Fruit fly (Drosophila melanogaster) whole organism, embryonic: ENCODE results near the gene lectin-37Db.

ENCODE experiments used
- BtbVII ChIP-seq: fragments of 200-800 bp; sonication (Bioruptor generic); optimal IDR thresholded peaks from 3 replicates; lab custom pipeline; 2017; ENCODE audit warnings: missing biosample characterization, mild to moderate bottlenecking, missing genetic modification characterization
- CG12219 ChIP-seq: fragments of 200-800 bp; sonication (Bioruptor generic); optimal IDR thresholded peaks from 3 replicates; lab custom pipeline; 2018; ENCODE audit warnings: missing biosample characterization, mild to moderate bottlenecking, missing genetic modification characterization
- CG13424 ChIP-seq: fragments of 200-800 bp; sonication (Bioruptor generic); optimal IDR thresholded peaks from 2 replicates; lab custom pipeline; 2019; ENCODE audit warnings: missing biosample characterization, mild to moderate bottlenecking, missing genetic modification characterization, moderate library complexity
- CG13775 ChIP-seq: fragments of 200-800 bp; sonication (Bioruptor generic); optimal IDR thresholded peaks from 3 replicates; lab custom pipeline; 2017; ENCODE audit warnings: missing biosample characterization, mild to moderate bottlenecking, missing genetic modification characterization
- CG14860 ChIP-seq: fragments of 200-800 bp; sonication (Bioruptor generic); IDR thresholded peaks from 3 replicates; pipeline ENCODE4 v1.3.6; 2022; ENCODE audit warnings: missing biosample characterization, missing genetic modification characterization; ENCODE audit not compliant: partially characterized antibody
- CG1602 ChIP-seq: fragments of 200-800 bp; sonication (Bioruptor generic); optimal IDR thresholded peaks from 3 replicates; lab custom pipeline; 2016; ENCODE audit warnings: missing biosample characterization, missing genetic modification characterization
- CG17361 ChIP-seq: fragments of 200-800 bp; sonication (Bioruptor generic); IDR thresholded peaks from 3 replicates; pipeline ENCODE4 v1.3.6; 2022; ENCODE audit warnings: missing biosample characterization, missing genetic modification characterization
- CG18476 ChIP-seq: fragments of 200-800 bp; sonication (Bioruptor generic); optimal IDR thresholded peaks from 2 replicates; lab custom pipeline; 2016; ENCODE audit warnings: missing biosample characterization, mild to moderate bottlenecking, missing genetic modification characterization
- CG2875 ChIP-seq: fragments of 200-800 bp; sonication (Bioruptor generic); optimal IDR thresholded peaks from 2 replicates; lab custom pipeline; 2017; ENCODE audit warnings: missing biosample characterization, mild to moderate bottlenecking, missing genetic modification characterization, missing genetic modification reagents
- CG3847 ChIP-seq: fragments of 200-800 bp; sonication (Bioruptor generic); IDR thresholded peaks from 2 replicates; pipeline ENCODE4 v1.3.6; 2022; ENCODE audit warnings: missing biosample characterization, missing genetic modification characterization
- CG6689 ChIP-seq: fragments of 200-800 bp; sonication (Bioruptor generic); IDR thresholded peaks from 2 replicates; pipeline ENCODE4 v1.3.6; 2022; ENCODE audit warnings: missing biosample characterization, missing genetic modification characterization
- CG6791 ChIP-seq: fragments of 200-800 bp; sonication (Bioruptor generic); IDR thresholded peaks from 3 replicates; pipeline ENCODE4 v1.3.6; 2022; ENCODE audit warnings: missing biosample characterization, missing genetic modification characterization; ENCODE audit not compliant: partially characterized antibody
- CG6813 ChIP-seq: fragments of 200-800 bp; sonication (Bioruptor generic); optimal IDR thresholded peaks from 2 replicates; lab custom pipeline; 2017; ENCODE audit warnings: missing biosample characterization, missing genetic modification characterization, mild to moderate bottlenecking, moderate library complexity, missing genetic modification reagents
- CG8924 ChIP-seq: fragments of 200-800 bp; optimal IDR thresholded peaks from 3 replicates; lab custom pipeline; 2019; ENCODE audit warnings: missing biosample characterization, mild to moderate bottlenecking, missing genetic modification characterization, moderate library complexity
- CG9932 ChIP-seq: fragments of 200-800 bp; sonication (Bioruptor generic); IDR thresholded peaks from 2 replicates; pipeline ENCODE4 v1.3.6; 2022; ENCODE audit warnings: missing biosample characterization, missing genetic modification characterization
- Chrac-16 ChIP-seq: fragments of 200-800 bp; sonication (Bioruptor generic); optimal IDR thresholded peaks from 3 replicates; lab custom pipeline; 2016; ENCODE audit warnings: missing biosample characterization, missing genetic modification characterization
- Dref ChIP-seq: fragments of 200-800 bp; sonication (Bioruptor generic); IDR thresholded peaks from 2 replicates; pipeline ENCODE4 v1.3.6; 2022; ENCODE audit warnings: missing biosample characterization, missing genetic modification characterization
- Fer3 ChIP-seq: fragments of 200-800 bp; sonication (Bioruptor generic); optimal IDR thresholded peaks from 2 replicates; lab custom pipeline; 2018; ENCODE audit warnings: missing biosample characterization, mild to moderate bottlenecking, missing genetic modification characterization, moderate library complexity
- GATAe ChIP-seq: fragments of 200-800 bp; sonication (Bioruptor generic); conservative IDR thresholded peaks from 2 replicates; pipeline ENCODE4 v1.3.6; 2022; ENCODE audit warnings: missing biosample characterization, missing genetic modification characterization
- Hey ChIP-seq: fragments of 200-800 bp; sonication (Bioruptor generic); optimal IDR thresholded peaks from 3 replicates; lab custom pipeline; 2018; ENCODE audit warnings: missing biosample characterization, mild to moderate bottlenecking, missing genetic modification characterization
- HmgZ ChIP-seq: fragments of 200-800 bp; sonication (Bioruptor generic); optimal IDR thresholded peaks from 2 replicates; lab custom pipeline; 2018; ENCODE audit warnings: missing biosample characterization, mild to moderate bottlenecking, missing genetic modification characterization
- Nf-YC ChIP-seq: fragments of 200-800 bp; optimal IDR thresholded peaks from 3 replicates; lab custom pipeline; 2019; ENCODE audit warnings: missing biosample characterization, mild to moderate bottlenecking, missing genetic modification characterization, moderate library complexity
- Opbp ChIP-seq: fragments of 200-800 bp; sonication (Bioruptor generic); IDR thresholded peaks from 3 replicates; pipeline ENCODE4 v1.3.6; 2022; ENCODE audit warnings: missing biosample characterization, missing genetic modification characterization; ENCODE audit not compliant: partially characterized antibody
- Optix ChIP-seq: fragments of 200-800 bp; sonication (Bioruptor generic); IDR thresholded peaks from 3 replicates; pipeline ENCODE4 v1.3.6; 2022; ENCODE audit warnings: missing biosample characterization, missing genetic modification characterization
- Poxn ChIP-seq: fragments of 200-800 bp; sonication (Bioruptor generic); IDR thresholded peaks from 2 replicates; pipeline ENCODE4 v1.3.6; 2022; ENCODE audit warnings: missing biosample characterization, missing genetic modification characterization
- Side ChIP-seq: fragments of 200-800 bp; sonication (Bioruptor generic); optimal IDR thresholded peaks from 2 replicates; lab custom pipeline; 2016; ENCODE audit warnings: missing biosample characterization, missing genetic modification characterization
- Sry-δ ChIP-seq: fragments of 200-800 bp; sonication (Bioruptor generic); optimal IDR thresholded peaks from 2 replicates; lab custom pipeline; 2016; ENCODE audit warnings: missing biosample characterization, missing genetic modification characterization
- Ssrp ChIP-seq: fragments of 200-800 bp; sonication (Bioruptor generic); optimal IDR thresholded peaks from 2 replicates; lab custom pipeline; 2018; ENCODE audit warnings: missing biosample characterization, mild to moderate bottlenecking, missing genetic modification characterization, moderate library complexity
- ap ChIP-seq: fragments of 200-800 bp; sonication (Bioruptor generic); IDR thresholded peaks from 2 replicates; pipeline ENCODE4 v1.3.6; 2022; ENCODE audit warnings: missing biosample characterization, missing genetic modification characterization
- bigmax ChIP-seq: fragments of 200-800 bp; sonication (Bioruptor generic); optimal IDR thresholded peaks from 2 replicates; lab custom pipeline; 2018; ENCODE audit warnings: missing biosample characterization, mild to moderate bottlenecking, missing genetic modification characterization
- caup ChIP-seq: fragments of 200-800 bp; sonication (Bioruptor generic); optimal IDR thresholded peaks from 3 replicates; lab custom pipeline; 2017; ENCODE audit warnings: missing biosample characterization, mild to moderate bottlenecking, missing genetic modification characterization, moderate library complexity; ENCODE audit not compliant: severe bottlenecking
- danr ChIP-seq: fragments of 200-800 bp; sonication (Bioruptor generic); IDR thresholded peaks from 2 replicates; pipeline ENCODE4 v1.3.6; 2022; ENCODE audit warnings: missing biosample characterization, missing genetic modification characterization
- dm ChIP-seq: fragments of 200-800 bp; sonication (Bioruptor generic); optimal IDR thresholded peaks from 3 replicates; lab custom pipeline; 2016; ENCODE audit warnings: missing biosample characterization, missing genetic modification characterization
- emc ChIP-seq: fragments of 200-800 bp; sonication (Bioruptor generic); optimal IDR thresholded peaks from 2 replicates; lab custom pipeline; 2016; ENCODE audit warnings: missing biosample characterization, missing genetic modification characterization
- ewg ChIP-seq: fragments of 200-800 bp; sonication (Bioruptor generic); optimal IDR thresholded peaks from 3 replicates; lab custom pipeline; 2017; ENCODE audit warnings: mild to moderate bottlenecking, missing biosample characterization, missing genetic modification reagents, missing genetic modification characterization
- fd3F ChIP-seq: fragments of 200-800 bp; sonication (Bioruptor generic); optimal IDR thresholded peaks from 2 replicates; lab custom pipeline; 2018; ENCODE audit warnings: missing biosample characterization, mild to moderate bottlenecking, missing genetic modification characterization, moderate library complexity
- fru ChIP-seq: fragments of >200 bp; optimal IDR thresholded peaks from 2 replicates; lab custom pipeline; 2017
- gce ChIP-seq: fragments of 200-800 bp; sonication (Bioruptor generic); IDR thresholded peaks from 3 replicates; pipeline ENCODE4 v1.3.6; 2022; ENCODE audit warnings: missing biosample characterization, missing genetic modification characterization
- gem ChIP-seq: fragments of 200-800 bp; sonication (Bioruptor generic); optimal IDR thresholded peaks from 2 replicates; lab custom pipeline; 2019; ENCODE audit warnings: missing biosample characterization, mild to moderate bottlenecking, missing genetic modification characterization, moderate library complexity
- ham ChIP-seq: fragments of 200-800 bp; sonication (Bioruptor generic); IDR thresholded peaks from 2 replicates; pipeline ENCODE4 v1.3.6; 2022; ENCODE audit warnings: missing biosample characterization, missing genetic modification characterization
- jigr1 ChIP-seq: fragments of 200-800 bp; sonication (Bioruptor generic); IDR thresholded peaks from 3 replicates; pipeline ENCODE4 v1.3.6; 2022; ENCODE audit warnings: missing biosample characterization, missing genetic modification characterization
- kni ChIP-seq: fragments of 200-800 bp; sonication (Bioruptor generic); optimal IDR thresholded peaks from 3 replicates; lab custom pipeline; 2017; ENCODE audit warnings: mild to moderate bottlenecking, missing biosample characterization, missing genetic modification reagents, missing genetic modification characterization
- org-1 ChIP-seq: fragments of 200-800 bp; sonication (Bioruptor generic); optimal IDR thresholded peaks from 2 replicates; lab custom pipeline; 2017; ENCODE audit warnings: missing biosample characterization, missing genetic modification characterization
- pfk ChIP-seq: fragments of 200-800 bp; sonication (Bioruptor generic); optimal IDR thresholded peaks from 2 replicates; lab custom pipeline; 2018; ENCODE audit warnings: missing biosample characterization, mild to moderate bottlenecking, missing genetic modification characterization, moderate library complexity
- prd ChIP-seq, 3 experiments: fragments of >200 bp in 2 of 3; fragments of 200-800 bp in 1 of 3; sonication (Bioruptor generic) in 1 of 3; optimal IDR thresholded peaks in 2 of 3; IDR thresholded peaks in 1 of 3; 2 replicates in 2 of 3; 3 replicates in 1 of 3; pipeline versions ENCODE4 v1.3.6 to Lab custom; 2017 to 2022; ENCODE audit warnings: missing biosample characterization in 1 of 3, missing genetic modification characterization in 1 of 3
- psq ChIP-seq: fragments of 200-800 bp; sonication (Bioruptor generic); optimal IDR thresholded peaks from 2 replicates; lab custom pipeline; 2017; ENCODE audit warnings: missing biosample characterization, missing genetic modification characterization
- scrt ChIP-seq: fragments of 200-800 bp; sonication (Bioruptor generic); optimal IDR thresholded peaks from 2 replicates; lab custom pipeline; 2018; ENCODE audit warnings: missing biosample characterization, mild to moderate bottlenecking, missing genetic modification characterization, moderate library complexity
- shn ChIP-seq: fragments of 200-800 bp; sonication (Bioruptor generic); optimal IDR thresholded peaks from 3 replicates; lab custom pipeline; 2016; ENCODE audit warnings: missing biosample characterization, missing genetic modification characterization
- unpg ChIP-seq: fragments of 200-800 bp; sonication (Bioruptor generic); optimal IDR thresholded peaks from 3 replicates; lab custom pipeline; 2018; ENCODE audit warnings: missing biosample characterization, mild to moderate bottlenecking, missing genetic modification characterization, moderate library complexity
- usp ChIP-seq: fragments of >200 bp; optimal IDR thresholded peaks from 2 replicates; lab custom pipeline; 2017; ENCODE audit warnings: missing biosample characterization, missing genetic modification characterization
- zf30C ChIP-seq: fragments of 200-800 bp; sonication (Bioruptor generic); optimal IDR thresholded peaks from 3 replicates; lab custom pipeline; 2018; ENCODE audit warnings: missing biosample characterization, mild to moderate bottlenecking, missing genetic modification characterization

The lectin-37Db gene

DNA sequence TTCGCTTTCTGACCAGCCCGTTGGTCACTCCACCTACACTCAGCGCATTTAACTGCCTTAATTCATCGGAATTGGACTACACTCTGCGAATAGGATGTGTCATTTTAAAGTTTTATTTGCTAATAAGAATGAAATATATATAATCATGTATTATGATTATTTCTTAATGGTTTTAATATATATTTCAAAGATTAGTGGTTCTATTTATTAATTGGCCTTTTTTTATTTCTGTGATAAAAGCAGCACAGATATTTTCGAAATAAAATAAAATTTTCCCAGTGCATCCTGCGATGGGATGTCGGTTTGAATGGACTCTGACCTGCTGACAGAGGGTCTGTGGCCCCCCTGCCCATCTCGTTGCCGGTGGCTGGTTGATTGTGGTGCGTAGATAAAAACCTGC lies 45.1 kb upstream of the lectin-37Db start (continued):
- TF ChIP-seq Poxn (no peak), gem (tag; lab: Kevin White, UChicago) (peak; percentile 72), ham (no peak), gce (GFP tag; lab: Robert Waterston, UW) (no peak), fru (lab: Kevin White, UChicago) (no peak), kni (GFP tag; lab: Kevin White, UChicago) (no peak), Opbp (GFP tag; lab: Robert Waterston, UW) (no peak), caup (GFP tag; lab: Kevin White, UChicago) (no peak), Chrac-16 (GFP tag; lab: Kevin White, UChicago) (no peak), CG12219 (no peak), BtbVII (GFP tag; lab: Kevin White, UChicago) (no peak), CG8924 (tag; lab: Kevin White, UChicago) (peak; percentile 43), CG18476 (GFP tag; lab: Kevin White, UChicago) (no peak), CG13775 (peak; percentile 10), ewg (GFP tag; lab: Kevin White, UChicago) (no peak), unpg (GFP tag; lab: Kevin White, UChicago) (peak; percentile 49), danr (GFP tag; lab: Robert Waterston, UW) (no peak), emc (no peak), CG14860 (GFP tag; lab: Robert Waterston, UW) (no peak), zf30C (GFP tag; lab: Kevin White, UChicago) (peak; percentile 43), Fer3 (tag; lab: Kevin White, UChicago) (no peak), GATAe (GFP tag; lab: Robert Waterston, UW) (no peak), bigmax (GFP tag; lab: Kevin White, UChicago) (no peak), CG6791 (GFP tag; lab: Robert Waterston, UW) (no peak), Hey (no peak), pfk (no peak), CG1602 (GFP tag; lab: Kevin White, UChicago) (peak; percentile 9), scrt (GFP tag; lab: Kevin White, UChicago) (no peak), Sry-δ (no peak), org-1 (no peak), CG17361 (GFP tag; lab: Robert Waterston, UW) (peak; percentile 58; the same call in 2 of the 3 replicates), CG9932 (GFP tag; lab: Robert Waterston, UW) (no peak), Optix (GFP tag; lab: Robert Waterston, UW) (no peak), HmgZ (tag; lab: Kevin White, UChicago) (no peak), psq (GFP tag; lab: Kevin White, UChicago) (no peak), Dref (GFP tag; lab: Robert Waterston, UW) (no peak), Side (GFP tag; lab: Kevin White, UChicago) (no peak), CG2875 (peak; percentile 0), jigr1 (no peak), CG6813 (GFP tag; lab: Kevin White, UChicago) (no peak), ap (GFP tag; lab: Robert Waterston, UW) (0 out of 2 replicates have a peak, but pooled peaks have one; percentile 17), shn (GFP tag; lab: Kevin White, UChicago) (no peak), Ssrp (tag; lab: Kevin White, UChicago) (peak; percentile 47), CG3847 (GFP tag; lab: Robert Waterston, UW) (no peak), fd3F (GFP tag; lab: Kevin White, UChicago) (no peak), usp (no peak), CG6689 (GFP tag; lab: Robert Waterston, UW) (no peak), dm (GFP tag; lab: Kevin White, UChicago) (no peak), Nf-YC (tag; lab: Kevin White, UChicago) (no peak), prd (optimal IDR thresholded peaks at IDR 0.05; lab: Kevin White, UChicago) (no peak), prd (GFP tag; IDR thresholded peaks at IDR 0.05; lab: Robert Waterston, UW) (no peak), CG13424 (tag; lab: Kevin White, UChicago) (peak; percentile 48)
